Worm (Caenorhabditis elegans) whole organism, L4 larva: ENCODE measurements around the gene F35H10.6.

ENCODE experiments used
- F37D6.2 ChIP-seq: sonication (generic microtip); optimal IDR thresholded peaks from 2 replicates; lab custom pipeline; 2016; ENCODE audit warnings: mild to moderate bottlenecking, missing genetic modification characterization, missing compliant biosample characterization
- F49E8.2 ChIP-seq: sonication (generic microtip); optimal IDR thresholded peaks from 2 replicates; lab custom pipeline; 2016; ENCODE audit warnings: missing compliant biosample characterization, mild to moderate bottlenecking, missing genetic modification characterization, borderline replicate concordance
- Y105C5A.15 ChIP-seq: fragments of 200-800 bp; sonication (Bioruptor generic); IDR thresholded peaks from 2 replicates; pipeline ENCODE4 v1.3.6; 2022; ENCODE audit warnings: missing genetic modification characterization, missing compliant biosample characterization
- Y5F2A.4 ChIP-seq: fragments of 200-800 bp; sonication (Bioruptor generic); optimal IDR thresholded peaks from 2 replicates; lab custom pipeline; 2018; ENCODE audit warnings: mild to moderate bottlenecking, missing genetic modification characterization, missing compliant biosample characterization
- Y75B8A.6 ChIP-seq: fragments of 200-800 bp; sonication (Bioruptor generic); IDR thresholded peaks from 2 replicates; pipeline ENCODE4 v1.3.6; 2022; ENCODE audit warnings: missing genetic modification reagents, missing genetic modification characterization, missing compliant biosample characterization
- ceh-20 ChIP-seq: fragments of 200-800 bp; sonication (Bioruptor generic); IDR thresholded peaks from 2 replicates; pipeline ENCODE4 v1.3.6; 2022; ENCODE audit warnings: missing genetic modification reagents, missing genetic modification characterization, missing compliant biosample characterization
- ceh-28 ChIP-seq: fragments of 150-350 bp; optimal IDR thresholded peaks from 2 replicates; lab custom pipeline; 2014; ENCODE audit warnings: missing biosample characterization, missing genetic modification reagents, missing genetic modification characterization
- ceh-44 ChIP-seq: fragments of 200-800 bp; sonication (Bioruptor generic); IDR thresholded peaks from 2 replicates; pipeline ENCODE4 v1.3.6; 2022; ENCODE audit warnings: missing genetic modification reagents, missing genetic modification characterization, missing compliant biosample characterization
- ceh-62 ChIP-seq: sonication (generic microtip); optimal IDR thresholded peaks from 2 replicates; lab custom pipeline; 2017; ENCODE audit warnings: missing biosample characterization, missing genetic modification characterization
- ces-1 ChIP-seq: fragments of 150-350 bp; sonication (generic microtip); optimal IDR thresholded peaks from 4 replicates; lab custom pipeline; 2014; ENCODE audit warnings: missing biosample characterization, missing genetic modification reagents, missing genetic modification characterization
- ctbp-1 ChIP-seq: fragments of 200-800 bp; sonication (Bioruptor generic); IDR thresholded peaks from 2 replicates; pipeline ENCODE4 v1.3.6; 2022; ENCODE audit warnings: missing genetic modification reagents, missing genetic modification characterization, missing compliant biosample characterization
- daf-16 ChIP-seq, 3 experiments: sonication (generic microtip); optimal IDR thresholded peaks; 2 replicates each; lab custom pipeline; 2016 to 2017; ENCODE audit warnings: missing genetic modification characterization in 3 of 3, missing genetic modification reagents in 3 of 3, mild to moderate bottlenecking in 2 of 3, missing compliant biosample characterization in 2 of 3, missing biosample characterization in 1 of 3, moderate library complexity in 1 of 3
- daf-8 ChIP-seq: fragments of 200-800 bp; sonication (Bioruptor generic); IDR thresholded peaks from 2 replicates; pipeline ENCODE4 v1.3.6; 2022; ENCODE audit warnings: missing genetic modification characterization, missing compliant biosample characterization
- egl-43 ChIP-seq: fragments of 200-800 bp; sonication (Bioruptor generic); IDR thresholded peaks from 2 replicates; pipeline ENCODE4 v1.3.6; 2022; ENCODE audit warnings: missing genetic modification reagents, missing genetic modification characterization, missing compliant biosample characterization
- hlh-30 ChIP-seq: sonication (generic microtip); optimal IDR thresholded peaks from 2 replicates; lab custom pipeline; 2017; ENCODE audit warnings: antibody characterized with exemption, mild to moderate bottlenecking, missing genetic modification characterization, missing compliant biosample characterization; ENCODE audit not compliant: insufficient read depth
- hmg-1.1 ChIP-seq: fragments of 200-800 bp; sonication (Bioruptor generic); IDR thresholded peaks from 2 replicates; pipeline ENCODE4 v1.3.6; 2022; ENCODE audit warnings: missing genetic modification reagents, missing genetic modification characterization, missing compliant biosample characterization
- jun-1 ChIP-seq: fragments of 150-350 bp; optimal IDR thresholded peaks from 2 replicates; lab custom pipeline; 2014; ENCODE audit warnings: missing biosample characterization, missing genetic modification reagents, missing genetic modification characterization
- lim-7 ChIP-seq: fragments of 200-800 bp; sonication (Bioruptor generic); IDR thresholded peaks from 2 replicates; pipeline ENCODE4 v1.3.6; 2022; ENCODE audit warnings: missing genetic modification characterization, missing compliant biosample characterization
- lin-1 ChIP-seq: fragments of 200-800 bp; sonication (Bioruptor generic); IDR thresholded peaks from 2 replicates; pipeline ENCODE4 v1.3.6; 2022; ENCODE audit warnings: missing genetic modification reagents, missing genetic modification characterization, missing compliant biosample characterization
- mdt-29 ChIP-seq: fragments of 200-800 bp; sonication (Bioruptor generic); IDR thresholded peaks from 2 replicates; pipeline ENCODE4 v1.3.6; 2022; ENCODE audit warnings: missing genetic modification reagents, missing genetic modification characterization, missing compliant biosample characterization
- mep-1 ChIP-seq: fragments of 150-350 bp; sonication (generic microtip); optimal IDR thresholded peaks from 3 replicates; lab custom pipeline; 2014; ENCODE audit warnings: missing biosample characterization, missing genetic modification characterization
- mes-2 ChIP-seq: sonication (generic microtip); optimal IDR thresholded peaks from 2 replicates; lab custom pipeline; 2016; ENCODE audit warnings: missing genotype, mild to moderate bottlenecking, missing genetic modification characterization, missing compliant biosample characterization; ENCODE audit not compliant: poor library complexity, severe bottlenecking
- nhr-11 ChIP-seq: fragments of 150-350 bp; optimal IDR thresholded peaks from 2 replicates; lab custom pipeline; 2014; ENCODE audit warnings: missing biosample characterization, missing genetic modification characterization
- nhr-111 ChIP-seq: fragments of 200-800 bp; sonication (Bioruptor generic); optimal IDR thresholded peaks from 2 replicates; lab custom pipeline; 2018; ENCODE audit warnings: mild to moderate bottlenecking, missing genetic modification characterization, missing compliant biosample characterization
- nhr-28 ChIP-seq: fragments of 150-350 bp; optimal IDR thresholded peaks from 2 replicates; lab custom pipeline; 2014; ENCODE audit warnings: missing biosample characterization, missing genetic modification characterization
- pha-4 ChIP-seq, 2 experiments: fragments of 150-350 bp in 1 of 2; fragments of 200-800 bp in 1 of 2; sonication (Bioruptor generic) in 1 of 2; IDR thresholded peaks in 1 of 2; optimal IDR thresholded peaks in 1 of 2; 2 replicates each; pipeline versions ENCODE4 v1.3.6 to Lab custom; 2014 to 2022; ENCODE audit warnings: missing genetic modification characterization in 2 of 2, missing genetic modification reagents in 2 of 2, missing biosample characterization in 1 of 2, missing compliant biosample characterization in 1 of 2
- set-16 ChIP-seq: fragments of 200-800 bp; sonication (Bioruptor generic); IDR thresholded peaks from 2 replicates; pipeline ENCODE4 v1.3.6; 2022; ENCODE audit warnings: missing genetic modification reagents, missing genetic modification characterization, missing compliant biosample characterization
- unc-130 ChIP-seq: sonication (generic microtip); optimal IDR thresholded peaks from 2 replicates; lab custom pipeline; 2016; ENCODE audit warnings: missing genetic modification reagents, missing genetic modification characterization, missing compliant biosample characterization
- unc-62 ChIP-seq, 3 experiments: fragments of 150-350 bp in 1 of 3; sonication (generic microtip); optimal IDR thresholded peaks in 2 of 3; peaks in 1 of 3; 1 replicate in 1 of 3; 2 replicates in 2 of 3; lab custom pipeline; 2014 to 2017; ENCODE audit warnings: missing biosample characterization in 3 of 3, missing genetic modification characterization in 3 of 3, missing genetic modification reagents in 3 of 3, missing genotype in 1 of 3
- zfp-2 ChIP-seq: sonication (generic microtip); optimal IDR thresholded peaks from 2 replicates; lab custom pipeline; 2016; ENCODE audit warnings: mild to moderate bottlenecking, missing genetic modification characterization, missing compliant biosample characterization
- zip-11 ChIP-seq: fragments of 200-800 bp; sonication (Bioruptor generic); IDR thresholded peaks from 2 replicates; pipeline ENCODE4 v1.3.6; 2022; ENCODE audit warnings: missing genetic modification characterization, missing compliant biosample characterization
- zip-2 ChIP-seq: fragments of 150-350 bp; optimal IDR thresholded peaks from 2 replicates; lab custom pipeline; 2014; ENCODE audit warnings: missing biosample characterization, missing genetic modification characterization
- ztf-7 ChIP-seq: fragments of 150-350 bp; optimal IDR thresholded peaks from 2 replicates; lab custom pipeline; 2014; ENCODE audit warnings: missing biosample characterization, missing genetic modification characterization

Gene F35H10.6

DNA sequence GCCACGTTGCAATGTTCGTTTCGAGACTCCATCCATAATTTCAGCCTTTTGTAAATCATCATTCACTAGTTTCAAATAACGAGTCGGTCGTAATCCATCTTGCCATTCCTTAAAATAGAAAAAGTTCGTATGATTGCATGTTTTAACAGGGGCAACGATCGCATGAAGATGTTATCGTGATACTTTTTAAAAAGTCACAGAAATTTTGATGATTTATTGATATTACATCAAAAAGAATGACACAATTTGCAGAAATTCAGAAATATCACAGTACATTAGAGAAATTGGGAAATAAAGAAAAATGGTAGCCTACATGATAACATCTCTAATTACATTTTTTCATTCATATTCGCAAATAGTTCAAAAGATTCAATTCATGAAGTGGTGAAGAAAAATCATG lies 26.4 kb upstream of the F35H10.6 start:
- TF ChIP-seq unc-62 (GFP tag; optimal IDR thresholded peaks at IDR 0.05 in 1 of 2; lab: Kevin White, UChicago) (peak in 1 of 2 experiments; percentile 88), unc-62 (tag; optimal IDR thresholded peaks at IDR 0.05; lab: Kevin White, UChicago) (no peak), zip-2 (tag; lab: Kevin White, UChicago) (no peak), nhr-28 (tag; lab: Kevin White, UChicago) (peak; percentile 49)

- TF ChIP-seq ctbp-1 (GFP tag; lab: Robert Waterston, UW): no peak
- TF ChIP-seq ceh-62 (tag; lab: Kevin White, UChicago): no peak
- no peak for TF ChIP-seq zip-2 (tag; lab: Kevin White, UChicago)
- no peak for TF ChIP-seq ces-1 (GFP tag; lab: Kevin White, UChicago)
- no peak for TF ChIP-seq Y5F2A.4 (GFP tag; lab: Kevin White, UChicago)
These were observed 24.5 kb upstream of the F35H10.6 start, which contains the start of gene K07H8.11 for ce11 chrIV:8275232-8275631. TSS of gene K07H8.11 (minus strand) at chrIV:8275332.

DNA sequence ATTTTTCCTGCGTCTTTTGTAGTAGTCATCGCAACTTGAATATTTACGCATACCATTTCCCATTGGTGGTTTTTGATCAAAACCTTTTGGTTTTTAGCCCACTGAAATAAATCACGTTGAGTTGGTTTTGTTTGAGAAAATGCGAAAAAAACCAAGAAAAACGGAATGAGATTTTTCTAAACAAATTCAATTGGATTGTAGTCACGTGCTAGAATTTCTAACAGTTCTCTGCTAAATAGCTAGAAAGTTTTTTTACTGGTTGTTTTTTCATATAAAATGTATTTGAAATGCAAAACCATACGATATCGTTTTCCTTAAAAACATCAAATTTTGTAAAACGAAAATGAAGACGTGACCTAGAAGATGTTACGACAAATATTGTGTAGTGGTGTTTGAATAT lies 23.1 kb upstream of the F35H10.6 start, which contains the start of gene K07H8.12:
TSS of gene K07H8.12 (minus strand) at position 101 of the 400 bp plus-strand sequence.
- no peak for TF ChIP-seq ceh-62 (tag; lab: Kevin White, UChicago)

DNA sequence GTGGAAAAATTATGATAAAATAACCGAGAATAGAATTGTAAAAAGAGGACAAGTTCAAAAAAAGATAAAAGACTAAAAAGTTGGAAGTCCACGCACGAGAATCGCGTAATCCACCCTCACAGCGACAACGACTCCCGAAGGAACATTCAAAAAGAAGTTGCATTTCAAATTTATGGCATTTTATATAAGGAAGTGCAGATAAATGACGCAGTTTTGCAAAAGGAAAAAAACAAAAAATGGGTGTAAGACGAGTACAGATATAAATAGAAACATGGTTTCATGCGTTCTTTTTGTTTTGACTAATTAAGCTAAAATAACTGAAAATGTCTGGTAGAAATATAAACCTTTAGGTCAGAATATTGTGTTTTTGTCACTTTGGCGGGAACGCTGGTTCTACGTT lies 16.5 kb upstream of the F35H10.6 start:
- TF ChIP-seq zip-2 (tag; lab: Kevin White, UChicago) (no peak), unc-62 (GFP tag; optimal IDR thresholded peaks at IDR 0.05 in 1 of 2; lab: Kevin White, UChicago) (peak in 1 of 2 experiments; percentile 80), unc-62 (tag; optimal IDR thresholded peaks at IDR 0.05; lab: Kevin White, UChicago) (no peak)

DNA sequence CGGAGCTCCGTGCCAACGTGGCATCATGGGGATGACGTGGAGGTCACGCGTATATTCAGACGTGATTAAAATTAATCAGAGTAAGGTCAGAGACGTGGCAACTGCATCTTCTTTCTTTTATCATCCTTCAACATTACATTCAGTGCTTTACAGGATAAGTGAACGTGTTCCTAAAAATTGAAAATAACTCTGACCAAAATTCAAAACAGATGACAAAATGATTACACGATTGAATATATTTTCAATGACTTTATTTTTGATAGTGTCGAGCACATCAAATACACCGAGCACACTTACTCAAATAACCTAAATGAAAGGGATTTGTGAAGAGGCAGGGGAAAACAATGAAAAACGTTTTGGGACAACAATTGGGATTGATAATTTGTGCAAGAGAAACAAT lies 13.4 kb upstream of the F35H10.6 start, which contains the start of gene K07H8.9:
TSS of gene K07H8.9 (minus strand) at position 125 of the 400 bp plus-strand sequence.
- TF ChIP-seq mdt-29 (GFP tag; lab: Robert Waterston, UW) (no peak), zfp-2 (tag; lab: Kevin White, UChicago) (no peak), hmg-1.1 (no peak), F49E8.2 (tag; lab: Kevin White, UChicago) (peak; percentile 42), ceh-28 (tag; lab: Kevin White, UChicago) (no peak), Y75B8A.6 (GFP tag; lab: Robert Waterston, UW) (no peak), ces-1 (GFP tag; lab: Kevin White, UChicago) (no peak), daf-8 (GFP tag; lab: Robert Waterston, UW) (no peak), zip-2 (tag; lab: Kevin White, UChicago) (no peak), unc-130 (no peak), Y105C5A.15 (0 out of 2 replicates have a peak, but pooled peaks have one; percentile 15), ceh-44 (no peak), lim-7 (GFP tag; lab: Robert Waterston, UW) (no peak), zip-11 (GFP tag; lab: Robert Waterston, UW) (no peak), ceh-20 (no peak)
- TF ChIP-seq, all 104 proteins: peak for 2

DNA sequence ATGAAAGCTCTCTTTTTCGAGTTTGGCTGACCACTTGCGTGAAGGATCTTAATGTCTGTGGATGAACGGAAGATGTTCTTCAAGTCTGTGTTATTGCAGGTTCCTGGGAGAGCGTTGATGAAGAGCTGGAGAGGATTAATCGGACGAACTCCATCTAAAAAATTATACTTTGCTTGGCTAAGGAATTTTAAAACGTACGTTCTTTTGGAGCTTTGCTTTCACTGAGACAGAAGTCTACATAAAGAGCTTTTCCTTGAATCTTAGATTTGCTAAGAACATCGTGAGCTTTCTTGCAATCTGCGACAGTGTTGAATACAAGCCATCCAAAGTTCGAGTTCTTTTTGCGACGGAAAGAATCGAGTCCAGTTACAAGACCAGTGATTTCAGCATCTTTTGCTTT lies 12.4 kb upstream of the F35H10.6 start:
- TF ChIP-seq nhr-11 (tag; lab: Kevin White, UChicago): no peak
- no peak for TF ChIP-seq pha-4 (GFP tag; IDR thresholded peaks at IDR 0.05; lab: Robert Waterston, UW)
- TF ChIP-seq pha-4 (tag; optimal IDR thresholded peaks at IDR 0.05; lab: Kevin White, UChicago): no peak
- no peak for TF ChIP-seq hlh-30 (tag; lab: Kevin White, UChicago)
- peak in 1 of 2 experiments; percentile 96 for TF ChIP-seq unc-62 (GFP tag; optimal IDR thresholded peaks at IDR 0.05 in 1 of 2; lab: Kevin White, UChicago)
- no peak for TF ChIP-seq unc-62 (tag; optimal IDR thresholded peaks at IDR 0.05; lab: Kevin White, UChicago)
- TF ChIP-seq jun-1: no peak
- TF ChIP-seq, all 104 proteins: peak for 1

DNA sequence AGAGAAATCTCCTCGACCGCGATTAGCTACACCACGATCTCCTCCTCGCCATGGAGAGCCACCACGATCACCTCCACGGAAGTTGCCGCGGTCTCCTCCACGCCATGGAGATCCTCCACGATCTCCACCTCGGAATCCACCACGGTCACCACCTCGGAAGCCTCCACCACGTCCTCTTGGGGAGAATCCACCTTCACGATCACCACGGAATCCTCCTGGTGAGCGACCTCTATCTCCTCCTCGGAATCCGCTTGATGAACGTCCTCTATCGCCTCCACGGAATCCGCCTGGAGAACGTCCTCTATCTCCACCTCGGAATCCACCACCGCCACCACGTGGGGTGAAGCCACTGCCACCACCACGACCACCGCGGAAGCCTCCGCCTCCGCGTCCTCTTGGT lies 10.6 kb upstream of the F35H10.6 start:
- no peak for TF ChIP-seq mep-1 (tag; lab: Kevin White, UChicago)
- TF ChIP-seq lin-1 (GFP tag; lab: Robert Waterston, UW): 0 out of 2 replicates have a peak, but pooled peaks have one; percentile 8
- no peak for TF ChIP-seq F37D6.2 (tag; lab: Kevin White, UChicago)
- no peak for TF ChIP-seq Y5F2A.4 (GFP tag; lab: Kevin White, UChicago)
- TF ChIP-seq daf-16 (GFP tag; optimal IDR thresholded peaks at IDR 0.05; lab: Kevin White, UChicago): no peak
- no peak for TF ChIP-seq daf-16 (tag; optimal IDR thresholded peaks at IDR 0.05; lab: Kevin White, UChicago)
- no peak for TF ChIP-seq nhr-111 (GFP tag; lab: Kevin White, UChicago)
- no peak for TF ChIP-seq ztf-7 (tag; lab: Kevin White, UChicago)
- peak; percentile 94 for TF ChIP-seq set-16 (GFP tag; lab: Robert Waterston, UW)
- 0 out of 2 replicates have a peak, but pooled peaks have one; percentile 51 for TF ChIP-seq egl-43 (GFP tag; lab: Robert Waterston, UW)
- TF ChIP-seq mes-2 (tag; lab: Kevin White, UChicago): no peak
